Fruit fly (Drosophila melanogaster) ovary, adult (tissue): ENCODE data around the gene CG14647.
A peak's percentile ranks its signal among the peaks of the same experiment; 100 is the strongest.

ENCODE experiments used
- CG17801 ChIP-seq: fragments of 200-800 bp; optimal IDR thresholded peaks from 2 replicates; lab custom pipeline; 2019; ENCODE audit warnings: missing biosample characterization, mild to moderate bottlenecking, missing genetic modification characterization, moderate library complexity; ENCODE audit not compliant: partially characterized antibody

The CG14647 gene

dm6 chr3R:4399810-4400496, 357 bp upstream of the CG14647 start:
- no peak for TF ChIP-seq CG17801 (GFP tag; lab: Kevin White, UChicago)

dm6 chr3R:4401977-4402589, 1.8 kb downstream of the CG14647 start, which contains the start of gene CG9853:
CG9853 (minus strand) TSS chr3R:4402027.
- no peak for TF ChIP-seq CG17801 (GFP tag; lab: Kevin White, UChicago)

- peak; percentile 62 for TF ChIP-seq CG17801 (GFP tag; lab: Kevin White, UChicago)
Observed at dm6 chr3R:4402884-4403705, 2.8 kb downstream of the CG14647 start, which contains the start of gene lost. lost (plus strand) TSS chr3R:4403076.

- TF ChIP-seq CG17801 (GFP tag; lab: Kevin White, UChicago): no peak
Observed at dm6 chr3R:4403706-4404392, 3.5 kb downstream of the CG14647 start.

dm6 chr3R:4407325-4407724, 7.0 kb downstream of the CG14647 start:
- no peak for TF ChIP-seq CG17801 (GFP tag; lab: Kevin White, UChicago)

- no peak for TF ChIP-seq CG17801 (GFP tag; lab: Kevin White, UChicago)
Observed at dm6 chr3R:4416138-4416537, 15.8 kb downstream of the CG14647 start, which contains the start of gene CG31528. CG31528 (plus strand) TSS chr3R:4416438.

- TF ChIP-seq CG17801 (GFP tag; lab: Kevin White, UChicago): no peak
Observed at dm6 chr3R:4419482-4419881, 19.2 kb downstream of the CG14647 start, which contains the start of gene CG32944. CG32944 (minus strand) TSS chr3R:4419578.

dm6 chr3R:4426730-4427129, 26.4 kb downstream of the CG14647 start, which contains the start of gene CG31525:
CG31525 (plus strand) TSS chr3R:4427030.
- no peak for TF ChIP-seq CG17801 (GFP tag; lab: Kevin White, UChicago)

dm6 chr3R:4428585-4429464, 28.5 kb downstream of the CG14647 start, which contains the start of gene srl:
srl (minus strand) TSS chr3R:4429335.
- peak; percentile 27 for TF ChIP-seq CG17801 (GFP tag; lab: Kevin White, UChicago)

dm6 chr3R:4433441-4434077, 33.2 kb downstream of the CG14647 start, which contains the start of the genes eIF3a and CG1074:
eIF3a (minus strand) TSS chr3R:4433895.
CG1074 (plus strand) TSS chr3R:4433965.
- TF ChIP-seq CG17801 (GFP tag; lab: Kevin White, UChicago): peak; percentile 76

dm6 chr3R:4437113-4437512, 36.8 kb downstream of the CG14647 start, which contains the start of the genes Lipt2 and CG14650:
Lipt2 (minus strand) TSS chr3R:4437329.
CG14650 (plus strand) TSS chr3R:4437387.
- TF ChIP-seq CG17801 (GFP tag; lab: Kevin White, UChicago): peak; percentile 55

- no peak for TF ChIP-seq CG17801 (GFP tag; lab: Kevin White, UChicago)
Observed at dm6 chr3R:4437817-4438216, 37.5 kb downstream of the CG14647 start.

dm6 chr3R:4445083-4445482, 44.8 kb downstream of the CG14647 start:
- no peak for TF ChIP-seq CG17801 (GFP tag; lab: Kevin White, UChicago)
